Fruit fly (Drosophila melanogaster): ENCODE data around the gene in.
A peak's percentile ranks its signal among the peaks of the same experiment; 100 is the strongest.

DNA sequence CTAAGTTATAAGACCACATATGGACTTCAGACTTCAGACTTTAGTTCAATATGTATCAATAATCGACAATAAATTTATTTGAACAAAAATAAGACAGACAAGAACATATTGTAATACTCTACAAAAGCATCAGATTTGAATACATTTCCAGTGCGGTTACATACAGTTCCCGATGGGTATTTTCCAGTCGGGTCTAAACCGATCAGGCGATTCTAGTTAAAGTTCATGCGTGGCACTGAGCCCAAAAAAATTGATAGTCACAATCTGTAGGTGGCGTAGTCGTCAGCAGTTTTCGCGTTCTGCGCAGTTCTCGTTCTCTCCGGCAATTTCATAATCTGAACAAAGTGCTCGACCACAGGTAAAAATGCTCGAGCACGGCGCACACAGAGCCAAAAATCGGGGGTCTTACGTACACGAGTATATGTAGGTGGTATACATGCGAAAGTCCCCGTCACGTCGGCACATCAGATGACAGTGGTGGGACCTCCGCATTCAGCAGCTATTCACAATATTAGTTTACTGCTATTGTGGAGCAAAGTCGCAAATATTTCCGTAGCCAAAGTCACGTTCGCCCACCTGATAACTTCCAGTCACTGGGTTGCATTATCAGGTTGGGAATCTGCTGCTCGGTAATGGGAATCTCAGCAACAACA, 28.4 kb downstream of the in start:
- TF ChIP-seq pan (optimal IDR thresholded peaks at IDR 0.05) (peak; percentile 67), EcR (GFP tag; optimal IDR thresholded peaks at IDR 0.05) (no peak), usp (GFP tag; optimal IDR thresholded peaks at IDR 0.05) (no peak), Dll (optimal IDR thresholded peaks at IDR 0.05) (no peak), CG8478 (optimal IDR thresholded peaks at IDR 0.05) (no peak), psq (optimal IDR thresholded peaks at IDR 0.05) (no peak)

All from whole organism.